Worm (Caenorhabditis elegans) whole organism, midembryonic: Measurements from ENCODE around the gene F44D12.6.

ENCODE experiments used
- T22C8.4 ChIP-seq: fragments of 200-800 bp; sonication (Bioruptor generic); IDR thresholded peaks from 2 replicates; pipeline ENCODE4 v1.3.6; 2022; ENCODE audit warnings: missing genetic modification characterization, missing compliant biosample characterization
- cog-1 ChIP-seq: sonication (generic microtip); optimal IDR thresholded peaks from 2 replicates; lab custom pipeline; 2016; ENCODE audit warnings: missing genetic modification characterization, missing compliant biosample characterization
- flt-1 ChIP-seq: fragments of 200-800 bp; sonication (Bioruptor generic); IDR thresholded peaks from 2 replicates; pipeline ENCODE4 v1.3.6; 2022; ENCODE audit warnings: missing genetic modification characterization, missing compliant biosample characterization
- klf-2 ChIP-seq: fragments of 200-800 bp; sonication (Bioruptor generic); conservative IDR thresholded peaks from 2 replicates; pipeline ENCODE4 v1.3.6; 2022; ENCODE audit warnings: missing genetic modification reagents, missing genetic modification characterization, missing compliant biosample characterization
- med-1 ChIP-seq: sonication (generic microtip); optimal IDR thresholded peaks from 2 replicates; lab custom pipeline; 2017; ENCODE audit warnings: missing genetic modification characterization, mild to moderate bottlenecking, missing compliant biosample characterization, antibody characterized with exemption, missing genetic modification reagents; ENCODE audit not compliant: insufficient read depth
- ref-1 ChIP-seq: fragments of 200-800 bp; sonication (Bioruptor generic); conservative IDR thresholded peaks from 2 replicates; pipeline ENCODE4 v1.3.6; 2022; ENCODE audit warnings: missing genetic modification reagents, missing genetic modification characterization, missing compliant biosample characterization
- ztf-29 ChIP-seq: fragments of 200-800 bp; sonication (Bioruptor generic); IDR thresholded peaks from 2 replicates; pipeline ENCODE4 v1.3.6; 2022; ENCODE audit warnings: missing genetic modification reagents, missing genetic modification characterization, missing compliant biosample characterization

Gene F44D12.6

DNA sequence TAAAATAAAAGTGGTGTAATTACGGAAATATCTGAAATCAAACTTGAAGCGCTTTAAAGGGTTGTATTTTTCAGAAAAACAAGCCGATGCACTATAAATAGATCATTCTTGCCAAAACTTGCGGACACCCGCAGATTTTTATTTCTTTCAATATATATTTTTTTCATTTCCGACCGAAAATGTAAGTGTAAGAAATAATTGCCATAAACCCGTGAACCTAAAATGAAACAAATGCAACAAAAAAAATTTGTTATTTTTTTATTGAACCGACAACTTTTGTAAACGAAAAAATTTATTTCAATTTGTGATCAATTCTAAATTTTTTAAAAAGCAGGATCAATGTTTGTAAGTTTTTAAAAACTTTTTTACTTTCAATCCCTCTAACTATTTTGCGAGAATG, 47.7 kb downstream of the F44D12.6 start, which contains the start of gene W01B6.6:
W01B6.6 (plus strand) TSS at position 301 of the 400 bp plus-strand sequence.
- TF ChIP-seq ztf-29 (GFP tag; lab: Robert Waterston, UW) (no peak), cog-1 (tag; lab: Kevin White, UChicago) (no peak), med-1 (GFP tag; lab: Kevin White, UChicago) (no peak), ref-1 (no peak), klf-2 (GFP tag; lab: Robert Waterston, UW) (no peak), flt-1 (GFP tag; lab: Robert Waterston, UW) (no peak), T22C8.4 (no peak)
